Worm (Caenorhabditis elegans): Measurements from ENCODE around the gene yju-2.
A peak's percentile ranks its signal among the peaks of the same experiment; 100 is the strongest.

yju-2 gene

ce11 chrIII:7141285-7141715 is 42.8 kb upstream of the yju-2 start (continued):
- TF ChIP-seq lin-14 (GFP tag; optimal IDR thresholded peaks at IDR 0.05) (peak; percentile 59), dpl-1 (GFP tag; optimal IDR thresholded peaks at IDR 0.05) (peak in 1 of 3 experiments; percentile 23), lir-3 (tag; optimal IDR thresholded peaks at IDR 0.05; ENCODE audit: poor library complexity) (no peak), rnt-1 (tag; optimal IDR thresholded peaks at IDR 0.05) (peak; percentile 55), C04F5.9 (tag; optimal IDR thresholded peaks at IDR 0.05) (no peak), ztf-4 (tag; optimal IDR thresholded peaks at IDR 0.05) (no peak), mab-9 (GFP tag; IDR thresholded peaks at IDR 0.05) (no peak), aly-2 (tag; optimal IDR thresholded peaks at IDR 0.05) (no peak), zag-1 (tag; optimal IDR thresholded peaks at IDR 0.05) (no peak), ceh-90 (tag; optimal IDR thresholded peaks at IDR 0.05) (no peak), nhr-19 (GFP tag; conservative IDR thresholded peaks at IDR 0.05) (peak; percentile 75), C34B4.2 (tag; optimal IDR thresholded peaks at IDR 0.05) (no peak), zip-4 (GFP tag; optimal IDR thresholded peaks at IDR 0.05) (no peak)

ce11 chrIII:7142172-7142601 is 41.9 kb upstream of the yju-2 start:
- 0 out of 2 replicates have a peak, but pooled peaks have one; percentile 29 for TF ChIP-seq ceh-88 (GFP tag; IDR thresholded peaks at IDR 0.05)
- no peak for TF ChIP-seq pag-3 (tag; optimal IDR thresholded peaks at IDR 0.05; ENCODE audit: borderline replicate concordance, insufficient read depth)
- peak; percentile 17 for TF ChIP-seq lin-39 (tag; optimal IDR thresholded peaks at IDR 0.05)
- TF ChIP-seq pax-3 (tag; optimal IDR thresholded peaks at IDR 0.05) = no peak
- TF ChIP-seq elt-2 (tag; optimal IDR thresholded peaks at IDR 0.05) = peak; percentile 41
- TF ChIP-seq unc-30 (tag; optimal IDR thresholded peaks at IDR 0.05) = no peak
- TF ChIP-seq nhr-90 (tag; optimal IDR thresholded peaks at IDR 0.05; ENCODE audit: poor library complexity) = peak; percentile 78
- TF ChIP-seq nhr-85 (tag) = peak; percentile 74
- TF ChIP-seq egl-27 (tag; optimal IDR thresholded peaks at IDR 0.05) = peak in 1 of 2 experiments; percentile 12
- TF ChIP-seq irx-1 (tag; optimal IDR thresholded peaks at IDR 0.05) = no peak
- peak in 1 of 2 experiments; percentile 41 for TF ChIP-seq efl-1 (optimal IDR thresholded peaks at IDR 0.05)
- peak in 1 of 2 experiments; percentile 50 for TF ChIP-seq efl-1 (GFP tag; optimal IDR thresholded peaks at IDR 0.05 in 1 of 2)
- peak; percentile 3 for TF ChIP-seq xbp-1 (tag; optimal IDR thresholded peaks at IDR 0.05)
- no peak for TF ChIP-seq mdl-1 (tag; optimal IDR thresholded peaks at IDR 0.05)
- no peak for TF ChIP-seq zag-1 (tag; optimal IDR thresholded peaks at IDR 0.05)
- TF ChIP-seq nhr-20 (tag; optimal IDR thresholded peaks at IDR 0.05) = peak; percentile 40
- peak; percentile 42 for TF ChIP-seq ama-1 (optimal IDR thresholded peaks at IDR 0.05)
- TF ChIP-seq snpc-4 (tag; optimal IDR thresholded peaks at IDR 0.05) = peak; percentile 96
- peak; percentile 67 for TF ChIP-seq nhr-19 (GFP tag; conservative IDR thresholded peaks at IDR 0.05)
- TF ChIP-seq rnt-1 (tag; optimal IDR thresholded peaks at IDR 0.05) = peak; percentile 33
- TF ChIP-seq lsy-2 (tag; optimal IDR thresholded peaks at IDR 0.05) = peak in 1 of 2 experiments; percentile 30
- peak; percentile 68 for TF ChIP-seq nhr-71 (tag; optimal IDR thresholded peaks at IDR 0.05)
- TF ChIP-seq snu-23 (GFP tag; optimal IDR thresholded peaks at IDR 0.05) = peak; percentile 45
- peak; percentile 74 for TF ChIP-seq nhr-47 (tag; optimal IDR thresholded peaks at IDR 0.05)
- TF ChIP-seq alr-1 (tag; optimal IDR thresholded peaks at IDR 0.05; ENCODE audit: borderline replicate concordance) = no peak
- TF ChIP-seq C34B4.2 (tag; optimal IDR thresholded peaks at IDR 0.05) = no peak
- TF ChIP-seq dsc-1 (tag; optimal IDR thresholded peaks at IDR 0.05) = peak; percentile 33
- TF ChIP-seq swsn-7 (tag; optimal IDR thresholded peaks at IDR 0.05) = peak; percentile 56
- peak; percentile 32 for TF ChIP-seq zip-4 (GFP tag; optimal IDR thresholded peaks at IDR 0.05)
- no peak for TF ChIP-seq elt-3 (tag; optimal IDR thresholded peaks at IDR 0.05)
- TF ChIP-seq lin-14 (GFP tag; optimal IDR thresholded peaks at IDR 0.05) = peak; percentile 35
- TF ChIP-seq egl-13 (tag; optimal IDR thresholded peaks at IDR 0.05) = no peak
- TF ChIP-seq nhr-28 (tag; optimal IDR thresholded peaks at IDR 0.05) = no peak
